Worm (Caenorhabditis elegans) whole organism, L3 larva: ENCODE results near the gene Y43E12A.3.

Experiments
- R02D3.7 ChIP-seq: fragments of 150-350 bp; optimal IDR thresholded peaks from 2 replicates; lab custom pipeline; 2014; ENCODE audit warnings: missing biosample characterization, missing genetic modification characterization
- ZK546.5 ChIP-seq: sonication (generic microtip); optimal IDR thresholded peaks from 2 replicates; lab custom pipeline; 2017; ENCODE audit warnings: missing biosample characterization, missing genetic modification characterization
- aly-2 ChIP-seq: fragments of 150-350 bp; optimal IDR thresholded peaks from 2 replicates; lab custom pipeline; 2014; ENCODE audit warnings: missing biosample characterization, missing genetic modification characterization
- ama-1 ChIP-seq: fragments of 150-350 bp; optimal IDR thresholded peaks from 2 replicates; lab custom pipeline; 2018
- ceh-16 ChIP-seq: sonication (generic microtip); optimal IDR thresholded peaks from 2 replicates; lab custom pipeline; 2017; ENCODE audit warnings: missing biosample characterization, missing genetic modification characterization
- ceh-28 ChIP-seq: fragments of 150-350 bp; optimal IDR thresholded peaks from 2 replicates; lab custom pipeline; 2014; ENCODE audit warnings: missing biosample characterization, missing genetic modification reagents, missing genetic modification characterization
- ceh-82 ChIP-seq: fragments of 150-350 bp; optimal IDR thresholded peaks from 2 replicates; lab custom pipeline; 2014; ENCODE audit warnings: missing biosample characterization, missing genetic modification characterization
- ceh-9 ChIP-seq: sonication (generic microtip); optimal IDR thresholded peaks from 2 replicates; lab custom pipeline; 2018; ENCODE audit warnings: missing biosample characterization, missing genetic modification characterization
- daf-12 ChIP-seq: fragments of 150-350 bp; optimal IDR thresholded peaks from 2 replicates; lab custom pipeline; 2014; ENCODE audit warnings: missing biosample characterization, missing genetic modification reagents, missing genetic modification characterization
- egl-27 ChIP-seq: sonication (generic microtip); optimal IDR thresholded peaks from 4 replicates; lab custom pipeline; 2017; ENCODE audit warnings: missing biosample characterization, missing genetic modification reagents, missing genetic modification characterization
- egl-5 ChIP-seq: fragments of 150-350 bp; optimal IDR thresholded peaks from 2 replicates; lab custom pipeline; 2017; ENCODE audit warnings: missing biosample characterization, missing genetic modification reagents, missing genetic modification characterization, inconsistent platforms
- elt-1 ChIP-seq: fragments of 150-350 bp; optimal IDR thresholded peaks from 2 replicates; lab custom pipeline; 2014; ENCODE audit warnings: missing biosample characterization, missing genetic modification characterization
- elt-2 ChIP-seq: sonication (generic microtip); optimal IDR thresholded peaks from 2 replicates; lab custom pipeline; 2016; ENCODE audit warnings: missing genetic modification reagents, mild to moderate bottlenecking, missing genetic modification characterization, missing compliant biosample characterization
- elt-3 ChIP-seq, 3 experiments: fragments of 150-350 bp in 1 of 3; sonication (generic microtip) in 2 of 3; optimal IDR thresholded peaks; 2 replicates in 2 of 3; 4 replicates in 1 of 3; lab custom pipeline; 2014 to 2017; ENCODE audit warnings: missing biosample characterization in 3 of 3, missing genetic modification characterization in 3 of 3
- eor-1 ChIP-seq, 2 experiments: fragments of 150-350 bp; optimal IDR thresholded peaks; 2 replicates each; lab custom pipeline; 2014 to 2018; ENCODE audit warnings: missing biosample characterization in 2 of 2, missing genetic modification characterization in 2 of 2
- fkh-10 ChIP-seq: sonication (generic microtip); optimal IDR thresholded peaks from 2 replicates; lab custom pipeline; 2017; ENCODE audit warnings: missing biosample characterization, missing genetic modification reagents, missing genetic modification characterization
- fkh-2 ChIP-seq: fragments of 150-350 bp; optimal IDR thresholded peaks from 2 replicates; lab custom pipeline; 2014; ENCODE audit warnings: missing biosample characterization, missing genetic modification reagents, missing genetic modification characterization
- fos-1 ChIP-seq: fragments of 150-350 bp; optimal IDR thresholded peaks from 2 replicates; lab custom pipeline; 2014; ENCODE audit warnings: missing biosample characterization, missing genetic modification characterization
- hmg-11 ChIP-seq: sonication (generic microtip); optimal IDR thresholded peaks from 2 replicates; lab custom pipeline; 2016; ENCODE audit warnings: missing genetic modification characterization, missing compliant biosample characterization
- jun-1 ChIP-seq: fragments of 150-350 bp; optimal IDR thresholded peaks from 2 replicates; lab custom pipeline; 2014; ENCODE audit warnings: missing biosample characterization, missing genetic modification reagents, missing genetic modification characterization
- lin-15B ChIP-seq: fragments of 150-350 bp; optimal IDR thresholded peaks from 2 replicates; lab custom pipeline; 2014; ENCODE audit warnings: missing biosample characterization, missing genetic modification characterization
- lin-39 ChIP-seq: fragments of 150-350 bp; optimal IDR thresholded peaks from 2 replicates; lab custom pipeline; 2018; ENCODE audit warnings: missing biosample characterization, missing genetic modification reagents, missing genetic modification characterization
- lsy-12 ChIP-seq: sonication (generic microtip); optimal IDR thresholded peaks from 2 replicates; lab custom pipeline; 2016; ENCODE audit warnings: mild to moderate bottlenecking, missing genetic modification characterization, missing compliant biosample characterization
- mdl-1 ChIP-seq: fragments of 150-350 bp; optimal IDR thresholded peaks from 2 replicates; lab custom pipeline; 2014; ENCODE audit warnings: missing biosample characterization, missing genetic modification characterization
- mml-1 ChIP-seq: fragments of 150-350 bp; sonication (generic microtip); optimal IDR thresholded peaks from 3 replicates; lab custom pipeline; 2014; ENCODE audit warnings: missing biosample characterization, missing genetic modification characterization
- nfya-1 ChIP-seq: sonication (generic microtip); optimal IDR thresholded peaks from 2 replicates; lab custom pipeline; 2017; ENCODE audit warnings: missing genetic modification characterization, mild to moderate bottlenecking, missing compliant biosample characterization, antibody characterized with exemption, moderate library complexity; ENCODE audit not compliant: insufficient read depth
- nhr-11 ChIP-seq: fragments of 150-350 bp; optimal IDR thresholded peaks from 2 replicates; lab custom pipeline; 2014; ENCODE audit warnings: missing biosample characterization, missing genetic modification characterization
- nhr-12 ChIP-seq: fragments of 150-350 bp; optimal IDR thresholded peaks from 2 replicates; lab custom pipeline; 2014; ENCODE audit warnings: missing biosample characterization, missing genetic modification characterization
- nhr-23 ChIP-seq: fragments of 150-350 bp; optimal IDR thresholded peaks from 2 replicates; lab custom pipeline; 2014; ENCODE audit warnings: missing biosample characterization, missing genetic modification reagents, missing genetic modification characterization
- nhr-237 ChIP-seq: fragments of 150-350 bp; optimal IDR thresholded peaks from 2 replicates; lab custom pipeline; 2014; ENCODE audit warnings: missing biosample characterization, missing genetic modification characterization
- nhr-25 ChIP-seq: sonication (generic microtip); optimal IDR thresholded peaks from 2 replicates; lab custom pipeline; 2017; ENCODE audit warnings: missing biosample characterization, missing genetic modification characterization
- nhr-28 ChIP-seq: fragments of 150-350 bp; optimal IDR thresholded peaks from 2 replicates; lab custom pipeline; 2014; ENCODE audit warnings: missing biosample characterization, missing genetic modification characterization
- nhr-43 ChIP-seq: sonication (generic microtip); optimal IDR thresholded peaks from 2 replicates; lab custom pipeline; 2016; ENCODE audit warnings: mild to moderate bottlenecking, missing genetic modification characterization, missing compliant biosample characterization; ENCODE audit not compliant: poor library complexity, severe bottlenecking
- nhr-67 ChIP-seq: fragments of 150-350 bp; optimal IDR thresholded peaks from 2 replicates; lab custom pipeline; 2014; ENCODE audit warnings: missing biosample characterization, missing genetic modification characterization
- nhr-76 ChIP-seq: fragments of 150-350 bp; sonication (generic microtip); optimal IDR thresholded peaks from 5 replicates; lab custom pipeline; 2014; ENCODE audit warnings: missing biosample characterization, missing genetic modification characterization
- nhr-77 ChIP-seq: fragments of 150-350 bp; optimal IDR thresholded peaks from 2 replicates; lab custom pipeline; 2014; ENCODE audit warnings: missing biosample characterization, missing genetic modification characterization
- pha-4 ChIP-seq: fragments of 150-350 bp; optimal IDR thresholded peaks from 2 replicates; lab custom pipeline; 2014; ENCODE audit warnings: missing biosample characterization, missing genetic modification reagents, missing genetic modification characterization
- pqm-1 ChIP-seq: fragments of 150-350 bp; optimal IDR thresholded peaks from 2 replicates; lab custom pipeline; 2017; ENCODE audit warnings: missing biosample characterization, missing genetic modification characterization, inconsistent platforms
- sea-2 ChIP-seq: fragments of 150-350 bp; sonication (generic microtip); optimal IDR thresholded peaks from 4 replicates; lab custom pipeline; 2014; ENCODE audit warnings: missing biosample characterization, missing genetic modification reagents, missing genetic modification characterization
- skn-1 ChIP-seq: fragments of 150-350 bp; optimal IDR thresholded peaks from 2 replicates; lab custom pipeline; 2014; ENCODE audit warnings: missing biosample characterization, missing genetic modification characterization
- snpc-4 ChIP-seq: fragments of 150-350 bp; optimal IDR thresholded peaks from 2 replicates; lab custom pipeline; 2014; ENCODE audit warnings: missing biosample characterization, missing genetic modification characterization
- tbx-2 ChIP-seq: sonication (generic microtip); optimal IDR thresholded peaks from 2 replicates; lab custom pipeline; 2016; ENCODE audit warnings: mild to moderate bottlenecking, missing genetic modification characterization, missing compliant biosample characterization
- unc-39 ChIP-seq: sonication (generic microtip); optimal IDR thresholded peaks from 4 replicates; lab custom pipeline; 2017; ENCODE audit warnings: missing biosample characterization, missing genetic modification characterization
- unc-62 ChIP-seq: fragments of 150-350 bp; sonication (generic microtip); optimal IDR thresholded peaks from 4 replicates; lab custom pipeline; 2014; ENCODE audit warnings: missing biosample characterization, missing genetic modification reagents, missing genetic modification characterization
- zag-1 ChIP-seq: fragments of 150-350 bp; optimal IDR thresholded peaks from 2 replicates; lab custom pipeline; 2014; ENCODE audit warnings: missing biosample characterization, missing genetic modification characterization
- ztf-11 ChIP-seq: fragments of 150-350 bp; optimal IDR thresholded peaks from 2 replicates; lab custom pipeline; 2014; ENCODE audit warnings: missing biosample characterization, missing genetic modification characterization
- ztf-4 ChIP-seq: fragments of 150-350 bp; optimal IDR thresholded peaks from 2 replicates; lab custom pipeline; 2014; ENCODE audit warnings: missing biosample characterization, missing genetic modification characterization

Gene Y43E12A.3

ce11 chrIV:10971636-10972199 lies 16.0 kb upstream of the Y43E12A.3 start:
- TF ChIP-seq elt-2 (tag; lab: Kevin White, UChicago) (peak; percentile 14), pha-4 (tag; lab: Kevin White, UChicago) (peak; percentile 59), nhr-25 (tag; lab: Kevin White, UChicago) (peak; percentile 69), mdl-1 (no peak), nhr-23 (peak; percentile 25)

- TF ChIP-seq nhr-23 (peak; percentile 46), pqm-1 (tag; lab: Kevin White, UChicago) (peak; percentile 22), pha-4 (tag; lab: Kevin White, UChicago) (peak; percentile 55), sea-2 (GFP tag; lab: Kevin White, UChicago) (no peak), mdl-1 (peak; percentile 53), ceh-9 (no peak), ama-1 (lab: Kevin White, UChicago) (peak; percentile 36), nhr-25 (tag; lab: Kevin White, UChicago) (peak; percentile 95), ceh-82 (tag; lab: Kevin White, UChicago) (no peak), fos-1 (no peak), fkh-10 (no peak), R02D3.7 (tag; lab: Kevin White, UChicago) (no peak), elt-1 (tag; lab: Kevin White, UChicago) (peak; percentile 73), skn-1 (tag; lab: Kevin White, UChicago) (no peak), eor-1 (tag; optimal IDR thresholded peaks at IDR 0.05; lab: Kevin White, UChicago) (no peak), aly-2 (tag; lab: Kevin White, UChicago) (no peak), nfya-1 (tag; lab: Kevin White, UChicago) (peak; percentile 24), egl-27 (tag; lab: Kevin White, UChicago) (no peak), nhr-12 (tag; lab: Kevin White, UChicago) (no peak), unc-39 (tag; lab: Kevin White, UChicago) (no peak), nhr-28 (no peak), fkh-2 (tag; lab: Kevin White, UChicago) (no peak), mml-1 (no peak), snpc-4 (tag; lab: Kevin White, UChicago) (no peak), ztf-4 (tag; lab: Kevin White, UChicago) (no peak), unc-62 (GFP tag; lab: Kevin White, UChicago) (no peak), ceh-28 (tag; lab: Kevin White, UChicago) (peak; percentile 21), nhr-77 (tag; lab: Kevin White, UChicago) (no peak), tbx-2 (tag; lab: Kevin White, UChicago) (no peak), elt-2 (tag; lab: Kevin White, UChicago) (peak; percentile 44), nhr-67 (tag; lab: Kevin White, UChicago) (no peak), ceh-16 (tag; lab: Kevin White, UChicago) (no peak), lin-39 (no peak), egl-5 (tag; lab: Kevin White, UChicago) (no peak), nhr-43 (tag; lab: Kevin White, UChicago) (peak; percentile 61), nhr-237 (tag; lab: Kevin White, UChicago) (no peak), elt-3 (tag; optimal IDR thresholded peaks at IDR 0.05; lab: Kevin White, UChicago) (no peak), nhr-76 (tag; lab: Kevin White, UChicago) (no peak), hmg-11 (tag; lab: Kevin White, UChicago) (peak; percentile 24), jun-1 (tag; lab: Kevin White, UChicago) (no peak), zag-1 (no peak), lin-15B (tag; lab: Kevin White, UChicago) (no peak), nhr-11 (tag; lab: Kevin White, UChicago) (no peak), ztf-11 (tag; lab: Kevin White, UChicago) (no peak), daf-12 (no peak), lsy-12 (tag; lab: Kevin White, UChicago) (no peak), ZK546.5 (tag; lab: Kevin White, UChicago) (no peak)
Measured at ce11 chrIV:10975968-10976367, 11.7 kb upstream of the Y43E12A.3 start.
